Fruit fly (Drosophila melanogaster) whole organism, embryonic: Measurements from ENCODE around the gene Syx5.

Source experiments
- Blimp-1 ChIP-seq: fragments of 200-800 bp; sonication (Bioruptor generic); optimal IDR thresholded peaks from 3 replicates; lab custom pipeline; 2018; ENCODE audit warnings: missing biosample characterization, missing genetic modification characterization, mild to moderate bottlenecking, moderate library complexity, missing genetic modification reagents
- BtbVII ChIP-seq: fragments of 200-800 bp; sonication (Bioruptor generic); optimal IDR thresholded peaks from 3 replicates; lab custom pipeline; 2017; ENCODE audit warnings: missing biosample characterization, mild to moderate bottlenecking, missing genetic modification characterization
- CG10321 ChIP-seq: fragments of 200-800 bp; sonication (Bioruptor generic); IDR thresholded peaks from 2 replicates; pipeline ENCODE4 v1.3.6; 2022; ENCODE audit warnings: missing biosample characterization, missing genetic modification characterization
- CG12071 ChIP-seq: fragments of 200-800 bp; sonication (Bioruptor generic); optimal IDR thresholded peaks from 3 replicates; lab custom pipeline; 2018; ENCODE audit warnings: missing biosample characterization, mild to moderate bottlenecking, missing genetic modification characterization
- CG12299 ChIP-seq: fragments of 200-800 bp; sonication (Bioruptor generic); optimal IDR thresholded peaks from 2 replicates; lab custom pipeline; 2018; ENCODE audit warnings: missing biosample characterization, mild to moderate bottlenecking, missing genetic modification characterization
- CG13894 ChIP-seq: fragments of 200-800 bp; sonication (Bioruptor generic); optimal IDR thresholded peaks from 3 replicates; lab custom pipeline; 2018; ENCODE audit warnings: missing biosample characterization, mild to moderate bottlenecking, missing genetic modification characterization, moderate library complexity
- CG17829 ChIP-seq: fragments of 200-800 bp; optimal IDR thresholded peaks from 2 replicates; lab custom pipeline; 2019; ENCODE audit warnings: missing biosample characterization, mild to moderate bottlenecking, missing genetic modification characterization, moderate library complexity
- CG1792 ChIP-seq: fragments of 200-800 bp; sonication (Bioruptor generic); optimal IDR thresholded peaks from 2 replicates; lab custom pipeline; 2016; ENCODE audit warnings: missing biosample characterization, missing genetic modification characterization
- CG18764 ChIP-seq: fragments of 200-800 bp; sonication (Bioruptor generic); optimal IDR thresholded peaks from 3 replicates; lab custom pipeline; 2016; ENCODE audit warnings: missing biosample characterization, missing genetic modification characterization
- CG2199 ChIP-seq: fragments of 200-800 bp; sonication (Bioruptor generic); IDR thresholded peaks from 3 replicates; pipeline ENCODE4 v1.3.6; 2022; ENCODE audit warnings: missing biosample characterization, missing genetic modification characterization
- CG2712 ChIP-seq: fragments of 200-800 bp; optimal IDR thresholded peaks from 3 replicates; lab custom pipeline; 2019; ENCODE audit warnings: missing biosample characterization, mild to moderate bottlenecking, missing genetic modification characterization, moderate library complexity
- CG31224 ChIP-seq: fragments of 200-800 bp; sonication (Bioruptor generic); IDR thresholded peaks from 2 replicates; pipeline ENCODE4 v1.3.6; 2022; ENCODE audit warnings: missing biosample characterization, missing genetic modification characterization
- CG33557 ChIP-seq: fragments of 200-800 bp; sonication (Bioruptor generic); optimal IDR thresholded peaks from 2 replicates; lab custom pipeline; 2019; ENCODE audit warnings: missing biosample characterization, mild to moderate bottlenecking, missing genetic modification characterization, moderate library complexity
- CG4854 ChIP-seq: fragments of 200-800 bp; sonication (Bioruptor generic); optimal IDR thresholded peaks from 2 replicates; lab custom pipeline; 2016; ENCODE audit warnings: missing biosample characterization, missing genetic modification characterization, inconsistent platforms
- CG6813 ChIP-seq: fragments of 200-800 bp; sonication (Bioruptor generic); optimal IDR thresholded peaks from 2 replicates; lab custom pipeline; 2017; ENCODE audit warnings: missing biosample characterization, missing genetic modification characterization, mild to moderate bottlenecking, moderate library complexity, missing genetic modification reagents
- CG7987 ChIP-seq: fragments of 200-800 bp; sonication (Bioruptor generic); optimal IDR thresholded peaks from 2 replicates; lab custom pipeline; 2018; ENCODE audit warnings: missing biosample characterization, mild to moderate bottlenecking, missing genetic modification characterization, moderate library complexity
- CG8290 ChIP-seq, 3 experiments: fragments of 200-800 bp; sonication (Bioruptor generic); optimal IDR thresholded peaks; 2 replicates each; lab custom pipeline; 2016 to 2019; ENCODE audit warnings: missing biosample characterization in 3 of 3, missing genetic modification characterization in 3 of 3, mild to moderate bottlenecking in 2 of 3, moderate library complexity in 1 of 3
- CoRest ChIP-seq: fragments of 200-800 bp; sonication (Bioruptor generic); optimal IDR thresholded peaks from 3 replicates; lab custom pipeline; 2018; ENCODE audit warnings: missing biosample characterization, mild to moderate bottlenecking, missing genetic modification characterization, moderate library complexity
- Dip2 ChIP-seq: fragments of 200-800 bp; sonication (Bioruptor generic); IDR thresholded peaks from 2 replicates; pipeline ENCODE4 v1.3.6; 2022; ENCODE audit warnings: missing biosample characterization, missing genetic modification characterization
- Dip3 ChIP-seq: fragments of 200-800 bp; sonication (Bioruptor generic); optimal IDR thresholded peaks from 3 replicates; lab custom pipeline; 2016; ENCODE audit warnings: missing biosample characterization, missing genetic modification characterization
- Dp ChIP-seq: fragments of 200-800 bp; sonication (Bioruptor generic); optimal IDR thresholded peaks from 2 replicates; lab custom pipeline; 2018; ENCODE audit warnings: missing biosample characterization, mild to moderate bottlenecking, missing genetic modification characterization, moderate library complexity
- Dref ChIP-seq: fragments of 200-800 bp; sonication (Bioruptor generic); IDR thresholded peaks from 2 replicates; pipeline ENCODE4 v1.3.6; 2022; ENCODE audit warnings: missing biosample characterization, missing genetic modification characterization
- Ets65A ChIP-seq: fragments of 200-800 bp; sonication (Bioruptor generic); peaks from one replicate; lab custom pipeline; 2016; ENCODE audit warnings: missing biosample characterization, missing genetic modification characterization
- HLH3B ChIP-seq: fragments of 200-800 bp; sonication (Bioruptor generic); IDR thresholded peaks from 2 replicates; pipeline ENCODE4 v1.3.6; 2022; ENCODE audit warnings: missing biosample characterization, missing genetic modification characterization
- Hmx ChIP-seq: fragments of 200-800 bp; sonication (Bioruptor generic); optimal IDR thresholded peaks from 2 replicates; lab custom pipeline; 2016; ENCODE audit warnings: missing biosample characterization, missing genetic modification characterization
- Hr39 ChIP-seq: fragments of >200 bp; optimal IDR thresholded peaks from 2 replicates; lab custom pipeline; 2017
- Med ChIP-seq: fragments of 200-800 bp; sonication (Bioruptor generic); peaks from one replicate; lab custom pipeline; 2016; ENCODE audit warnings: missing biosample characterization, missing genetic modification characterization, mild to moderate bottlenecking, inconsistent platforms, moderate library complexity
- NfI ChIP-seq: fragments of 200-800 bp; sonication (Bioruptor generic); optimal IDR thresholded peaks from 3 replicates; lab custom pipeline; 2018; ENCODE audit warnings: missing biosample characterization, mild to moderate bottlenecking, missing genetic modification characterization, moderate library complexity
- YL-1 ChIP-seq: fragments of 200-800 bp; sonication (Bioruptor generic); optimal IDR thresholded peaks from 3 replicates; lab custom pipeline; 2017; ENCODE audit warnings: missing biosample characterization, mild to moderate bottlenecking, missing genetic modification characterization
- bbx ChIP-seq: fragments of 200-800 bp; sonication (Bioruptor generic); IDR thresholded peaks from 2 replicates; pipeline ENCODE4 v1.3.6; 2022; ENCODE audit warnings: missing biosample characterization, missing genetic modification characterization; ENCODE audit not compliant: partially characterized antibody
- bcd ChIP-seq: fragments of 200-800 bp; sonication (Bioruptor generic); optimal IDR thresholded peaks from 2 replicates; lab custom pipeline; 2017; ENCODE audit warnings: missing biosample characterization, mild to moderate bottlenecking, missing genetic modification characterization
- chinmo ChIP-seq: fragments of 200-800 bp; sonication (Bioruptor generic); IDR thresholded peaks from 4 replicates; pipeline ENCODE4 v1.3.6; 2022; ENCODE audit warnings: missing biosample characterization, missing genetic modification characterization; ENCODE audit not compliant: partially characterized antibody
- ci ChIP-seq: fragments of 200-800 bp; sonication (Bioruptor generic); IDR thresholded peaks from 3 replicates; pipeline ENCODE4 v1.3.6; 2022; ENCODE audit warnings: missing biosample characterization, missing genetic modification characterization
- cwo ChIP-seq: fragments of 200-800 bp; sonication (Bioruptor generic); optimal IDR thresholded peaks from 3 replicates; lab custom pipeline; 2017; ENCODE audit warnings: missing biosample characterization, missing genetic modification characterization, mild to moderate bottlenecking, moderate library complexity, missing genetic modification reagents
- dimm ChIP-seq: fragments of 200-800 bp; sonication (Bioruptor generic); IDR thresholded peaks from 2 replicates; pipeline ENCODE4 v1.3.6; 2022; ENCODE audit warnings: missing biosample characterization, missing genetic modification characterization
- dm ChIP-seq: fragments of 200-800 bp; sonication (Bioruptor generic); optimal IDR thresholded peaks from 3 replicates; lab custom pipeline; 2016; ENCODE audit warnings: missing biosample characterization, missing genetic modification characterization
- jumu ChIP-seq: fragments of 200-800 bp; sonication (Bioruptor generic); optimal IDR thresholded peaks from 3 replicates; lab custom pipeline; 2016; ENCODE audit warnings: missing biosample characterization, missing genetic modification characterization
- kay ChIP-seq: fragments of 200-800 bp; sonication (Bioruptor generic); optimal IDR thresholded peaks from 2 replicates; lab custom pipeline; 2016; ENCODE audit warnings: missing biosample characterization, missing genetic modification characterization
- mld ChIP-seq: fragments of 200-800 bp; sonication (Bioruptor generic); IDR thresholded peaks from 3 replicates; pipeline ENCODE4 v1.3.6; 2022; ENCODE audit warnings: missing biosample characterization, missing genetic modification characterization; ENCODE audit not compliant: partially characterized antibody
- oc ChIP-seq: fragments of 200-800 bp; sonication (Bioruptor generic); optimal IDR thresholded peaks from 2 replicates; lab custom pipeline; 2018; ENCODE audit warnings: missing biosample characterization, mild to moderate bottlenecking, missing genetic modification characterization, moderate library complexity
- pan ChIP-seq, 4 experiments: fragments of >200 bp in 3 of 4; fragments of 200-800 bp in 1 of 4; sonication (Bioruptor generic) in 1 of 4; optimal IDR thresholded peaks in 3 of 4; IDR thresholded peaks in 1 of 4; 2 replicates each; pipeline versions ENCODE4 v1.3.6 to Lab custom; 2017 to 2022; ENCODE audit warnings: missing biosample characterization in 2 of 4, missing genetic modification characterization in 2 of 4, mixed read lengths in 1 of 4
- pnt ChIP-seq: fragments of 200-800 bp; sonication (Bioruptor generic); optimal IDR thresholded peaks from 3 replicates; lab custom pipeline; 2016; ENCODE audit warnings: missing biosample characterization, missing genetic modification characterization
- seq ChIP-seq: fragments of 200-800 bp; sonication (Bioruptor generic); IDR thresholded peaks from 2 replicates; pipeline ENCODE4 v1.3.6; 2022; ENCODE audit warnings: missing biosample characterization, missing genetic modification characterization
- sim ChIP-seq: fragments of 200-800 bp; sonication (Bioruptor generic); IDR thresholded peaks from 2 replicates; pipeline ENCODE4 v1.3.6; 2022; ENCODE audit warnings: missing biosample characterization, missing genetic modification characterization
- sr ChIP-seq: fragments of 200-800 bp; sonication (Bioruptor generic); IDR thresholded peaks from 3 replicates; pipeline ENCODE4 v1.3.6; 2022; ENCODE audit warnings: missing biosample characterization, missing genetic modification characterization

Syx5 gene

DNA sequence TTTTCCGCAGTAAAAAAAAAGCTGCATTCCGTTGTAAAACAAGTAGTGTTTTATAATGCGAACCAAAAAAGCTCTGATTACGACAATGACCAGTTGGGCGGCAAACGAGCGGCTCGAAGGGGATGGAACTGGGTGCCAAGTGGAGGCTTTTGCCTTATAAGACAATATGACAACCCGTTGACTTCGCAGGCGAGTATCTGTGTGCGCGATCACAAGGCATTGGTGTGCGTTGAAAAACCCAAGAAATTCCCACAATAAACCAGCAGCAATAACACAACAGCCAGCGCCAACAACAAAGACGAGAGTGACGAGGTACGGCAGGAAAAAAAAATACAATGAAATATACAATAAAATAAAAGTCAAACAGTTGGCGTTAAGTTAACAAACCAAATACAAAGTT lies 7.9 kb downstream of the Syx5 start (continued):
- no peak for TF ChIP-seq NfI (GFP tag; lab: Kevin White, UChicago)
- peak; percentile 0 for TF ChIP-seq CG12299 (tag; lab: Kevin White, UChicago)
- peak; percentile 28 for TF ChIP-seq CG7987 (GFP tag; lab: Kevin White, UChicago)
- no peak for TF ChIP-seq pan (optimal IDR thresholded peaks at IDR 0.05; lab: Kevin White, UChicago)
- TF ChIP-seq pan (GFP tag; optimal IDR thresholded peaks at IDR 0.05 in 1 of 2, IDR thresholded peaks at IDR 0.05 in 1 of 2), result peak in 1 of 2 experiments; percentile 12

DNA sequence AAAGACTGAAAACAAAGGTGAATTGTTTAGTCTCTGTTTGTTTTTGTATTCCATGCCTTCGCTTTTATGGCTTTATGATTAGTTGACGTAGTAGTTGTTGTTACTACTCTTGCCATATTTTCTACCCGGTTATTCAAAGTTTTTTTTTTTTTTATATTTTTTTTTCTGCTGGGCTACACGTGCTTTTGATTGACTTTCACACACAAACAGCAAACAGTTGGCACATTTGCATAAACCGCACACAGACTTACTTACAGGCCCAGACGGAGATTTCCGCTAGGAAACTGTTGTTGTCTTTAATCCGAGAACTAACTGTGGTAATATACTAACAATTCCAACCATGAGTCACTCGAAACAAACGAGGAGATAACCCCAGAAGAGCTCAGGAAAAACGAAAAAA lies 8.7 kb downstream of the Syx5 start:
- TF ChIP-seq bcd (GFP tag; lab: Kevin White, UChicago) (no peak), Med (GFP tag; lab: Kevin White, UChicago) (peak; percentile 50), cwo (GFP tag; lab: Kevin White, UChicago) (peak; percentile 77), BtbVII (GFP tag; lab: Kevin White, UChicago) (peak; percentile 12), Dip3 (GFP tag; lab: Kevin White, UChicago) (no peak), CG33557 (GFP tag; lab: Kevin White, UChicago) (no peak), sim (GFP tag; lab: Robert Waterston, UW) (no peak), kay (GFP tag; lab: Kevin White, UChicago) (no peak), CG12071 (GFP tag; lab: Kevin White, UChicago) (no peak), pnt (GFP tag; lab: Kevin White, UChicago) (no peak), Hr39 (no peak), CG4854 (GFP tag; lab: Kevin White, UChicago) (no peak), Blimp-1 (no peak)

DNA sequence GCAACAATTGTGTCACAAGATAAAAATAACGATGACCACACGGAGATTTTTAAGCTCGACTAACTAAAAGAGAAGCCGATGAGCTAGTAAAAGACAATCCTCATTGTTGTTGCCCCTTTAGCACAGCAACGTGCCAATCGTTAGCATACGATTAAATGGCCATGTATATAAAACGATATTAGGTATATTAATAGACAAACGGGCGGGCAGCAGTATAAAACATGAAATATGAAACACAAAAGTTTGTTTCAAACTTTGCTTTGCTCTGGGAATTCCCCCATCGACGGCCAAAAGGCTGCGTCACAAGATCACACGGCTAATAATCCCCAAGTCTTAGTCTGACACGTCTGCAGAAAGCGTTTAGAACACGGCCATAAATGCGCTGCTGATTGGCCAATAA lies 9.3 kb downstream of the Syx5 start:
- TF ChIP-seq chinmo (GFP tag; lab: Robert Waterston, UW) (0 out of 4 replicates have a peak, but pooled peaks have one; percentile 17), CG2199 (0 out of 3 replicates have a peak, but pooled peaks have one; percentile 50), Med (GFP tag; lab: Kevin White, UChicago) (peak; percentile 64), jumu (no peak)
- TF ChIP-seq, all 482 proteins: peak for 3

DNA sequence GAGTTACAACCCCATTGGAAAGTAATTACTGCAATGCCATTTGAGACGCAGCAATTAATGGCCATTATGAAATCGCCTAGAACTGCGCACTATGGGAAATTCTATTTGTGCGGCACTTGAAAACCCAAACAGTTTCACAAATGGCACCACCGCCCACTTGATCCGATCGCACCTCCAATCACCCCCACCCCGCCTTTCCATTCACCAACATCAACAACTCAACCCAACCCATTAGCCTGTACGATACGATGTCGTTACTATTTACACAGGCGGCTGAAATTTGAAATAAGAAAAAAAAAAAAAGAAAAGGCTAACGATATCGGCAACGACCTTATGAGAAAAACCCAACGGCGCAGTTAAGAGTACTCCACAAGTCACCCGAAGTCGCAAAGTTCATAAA lies 10.0 kb downstream of the Syx5 start:
- no peak for TF ChIP-seq mld (GFP tag; lab: Robert Waterston, UW)
- TF ChIP-seq Dp, result no peak
- no peak for TF ChIP-seq CG8290 (GFP tag; optimal IDR thresholded peaks at IDR 0.05; lab: Kevin White, UChicago)
- TF ChIP-seq CG8290 (tag; optimal IDR thresholded peaks at IDR 0.05; lab: Kevin White, UChicago), result no peak
- no peak for TF ChIP-seq CG13894 (tag; lab: Kevin White, UChicago)
- TF ChIP-seq CG1792 (GFP tag; lab: Kevin White, UChicago), result no peak
- TF ChIP-seq ci, result 0 out of 3 replicates have a peak, but pooled peaks have one; percentile 23
- no peak for TF ChIP-seq CG31224 (GFP tag; lab: Robert Waterston, UW)
- no peak for TF ChIP-seq bbx (GFP tag; lab: Robert Waterston, UW)
- TF ChIP-seq Dref (GFP tag; lab: Robert Waterston, UW), result no peak
- no peak for TF ChIP-seq YL-1 (GFP tag; lab: Kevin White, UChicago)
- 0 out of 2 replicates have a peak, but pooled peaks have one; percentile 18 for TF ChIP-seq seq
- TF ChIP-seq Med (GFP tag; lab: Kevin White, UChicago), result peak; percentile 52
- 0 out of 2 replicates have a peak, but pooled peaks have one; percentile 16 for TF ChIP-seq HLH3B (GFP tag; lab: Robert Waterston, UW)
- no peak for TF ChIP-seq dimm (GFP tag; lab: Robert Waterston, UW)
- no peak for TF ChIP-seq CG17829
- TF ChIP-seq Ets65A, result peak; percentile 17
- no peak for TF ChIP-seq CoRest (tag; lab: Kevin White, UChicago)
- TF ChIP-seq Hmx (GFP tag; lab: Kevin White, UChicago), result no peak
- TF ChIP-seq CG10321, result no peak
- no peak for TF ChIP-seq CG18764 (GFP tag; lab: Kevin White, UChicago)
- TF ChIP-seq dm (GFP tag; lab: Kevin White, UChicago), result no peak
- TF ChIP-seq CG2712 (tag; lab: Kevin White, UChicago), result no peak
- TF ChIP-seq Dip2, result no peak
- TF ChIP-seq CG6813 (GFP tag; lab: Kevin White, UChicago), result no peak
- TF ChIP-seq sr (GFP tag; lab: Robert Waterston, UW), result 0 out of 3 replicates have a peak, but pooled peaks have one; percentile 25
- TF ChIP-seq oc (tag; lab: Kevin White, UChicago), result no peak
